Worm (Caenorhabditis elegans) whole organism, mixed stage, embryonic: Measurements from ENCODE around the gene glt-1.

Experiments
- elt-1 ChIP-seq: sonication (generic microtip); optimal IDR thresholded peaks from 2 replicates; lab custom pipeline; 2017; ENCODE audit warnings: missing genetic modification characterization, mild to moderate bottlenecking, missing compliant biosample characterization, antibody characterized with exemption, moderate library complexity, borderline replicate concordance; ENCODE audit not compliant: insufficient read depth
- elt-3 ChIP-seq: fragments of 150-350 bp; optimal IDR thresholded peaks from 2 replicates; lab custom pipeline; 2014; ENCODE audit warnings: missing biosample characterization, missing genetic modification characterization
- lin-13 ChIP-seq: fragments of 150-350 bp; optimal IDR thresholded peaks from 2 replicates; lab custom pipeline; 2014; ENCODE audit warnings: missing biosample characterization, missing genetic modification characterization
- lin-32 ChIP-seq: fragments of 200-800 bp; sonication (Bioruptor generic); optimal IDR thresholded peaks from 2 replicates; lab custom pipeline; 2018; ENCODE audit warnings: mild to moderate bottlenecking, missing genetic modification characterization, missing compliant biosample characterization
- lsy-2 ChIP-seq: fragments of 150-350 bp; optimal IDR thresholded peaks from 2 replicates; lab custom pipeline; 2014; ENCODE audit warnings: missing biosample characterization, missing genetic modification characterization
- mep-1 ChIP-seq: fragments of 150-350 bp; optimal IDR thresholded peaks from 2 replicates; lab custom pipeline; 2017; ENCODE audit warnings: missing biosample characterization, missing genetic modification reagents, missing genetic modification characterization, inconsistent platforms
- mls-2 ChIP-seq: sonication (generic microtip); optimal IDR thresholded peaks from 2 replicates; lab custom pipeline; 2016; ENCODE audit warnings: mild to moderate bottlenecking, missing genetic modification characterization, moderate library complexity, missing compliant biosample characterization
- nhr-237 ChIP-seq: fragments of 150-350 bp; optimal IDR thresholded peaks from 2 replicates; lab custom pipeline; 2014; ENCODE audit warnings: missing biosample characterization, missing genetic modification characterization
- nhr-28 ChIP-seq: fragments of 150-350 bp; optimal IDR thresholded peaks from 2 replicates; lab custom pipeline; 2014; ENCODE audit warnings: missing biosample characterization, missing genetic modification characterization
- nhr-76 ChIP-seq: sonication (generic microtip); optimal IDR thresholded peaks from 2 replicates; lab custom pipeline; 2017; ENCODE audit warnings: missing biosample characterization, missing genetic modification characterization
- snpc-4 ChIP-seq: fragments of 150-350 bp; optimal IDR thresholded peaks from 2 replicates; lab custom pipeline; 2014; ENCODE audit warnings: missing biosample characterization, missing genetic modification characterization
- unc-39 ChIP-seq: fragments of 150-350 bp; optimal IDR thresholded peaks from 2 replicates; lab custom pipeline; 2014; ENCODE audit warnings: missing biosample characterization, missing genetic modification characterization
- ztf-11 ChIP-seq: fragments of 150-350 bp; optimal IDR thresholded peaks from 2 replicates; lab custom pipeline; 2014; ENCODE audit warnings: missing biosample characterization, missing genetic modification characterization

DNA sequence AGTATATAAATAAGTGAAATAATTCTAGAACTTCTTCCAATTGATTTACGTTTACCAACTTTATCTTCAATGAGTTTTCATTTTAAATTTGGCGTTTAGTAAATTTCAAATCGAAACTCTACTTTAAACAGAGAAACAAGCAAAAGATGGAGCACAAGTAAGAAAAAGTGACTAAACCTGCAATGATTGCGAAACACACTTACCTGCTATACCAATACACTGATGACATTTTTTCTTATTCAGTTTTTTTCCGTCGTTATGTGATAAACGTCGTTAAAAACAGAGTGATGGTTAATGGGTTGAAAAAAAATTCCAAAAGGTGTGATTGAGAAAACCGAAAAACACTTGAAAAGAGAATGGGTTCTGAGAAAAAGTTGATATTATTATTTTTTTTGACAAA lies 22.0 kb upstream of the glt-1 start:
- TF ChIP-seq unc-39 (tag; lab: Kevin White, UChicago), result no peak
- TF ChIP-seq nhr-237 (tag; lab: Kevin White, UChicago), result no peak
- TF ChIP-seq elt-1 (tag; lab: Kevin White, UChicago), result no peak
- no peak for TF ChIP-seq lin-13 (tag; lab: Kevin White, UChicago)
- no peak for TF ChIP-seq mep-1 (tag; lab: Kevin White, UChicago)
- no peak for TF ChIP-seq lsy-2 (tag; lab: Kevin White, UChicago)
- no peak for TF ChIP-seq mls-2 (tag; lab: Kevin White, UChicago)
- TF ChIP-seq nhr-76 (tag; lab: Kevin White, UChicago), result no peak
- TF ChIP-seq elt-3 (tag; lab: Kevin White, UChicago), result no peak
- no peak for TF ChIP-seq ztf-11 (tag; lab: Kevin White, UChicago)
- TF ChIP-seq lin-32 (GFP tag; lab: Kevin White, UChicago), result no peak
- TF ChIP-seq snpc-4 (tag; lab: Kevin White, UChicago), result no peak
- TF ChIP-seq nhr-28, result no peak
